Worm (Caenorhabditis elegans) whole organism, L1 larva: ENCODE measurements around the gene C03B1.5.

ENCODE experiments used
- efl-1 ChIP-seq, 4 experiments: fragments of 150-350 bp; optimal IDR thresholded peaks in 3 of 4; peaks in 1 of 4; 1 replicate in 1 of 4; 2 replicates in 3 of 4; lab custom pipeline; 2014; ENCODE audit warnings: missing biosample characterization in 2 of 4, missing genetic modification characterization in 2 of 4, missing genetic modification reagents in 2 of 4
- fkh-10 ChIP-seq: sonication (generic microtip); optimal IDR thresholded peaks from 2 replicates; lab custom pipeline; 2017; ENCODE audit warnings: missing biosample characterization, missing genetic modification reagents, missing genetic modification characterization
- fos-1 ChIP-seq: fragments of 150-350 bp; optimal IDR thresholded peaks from 2 replicates; lab custom pipeline; 2014; ENCODE audit warnings: missing biosample characterization, missing genetic modification characterization
- lin-13 ChIP-seq: fragments of 150-350 bp; optimal IDR thresholded peaks from 2 replicates; lab custom pipeline; 2014; ENCODE audit warnings: missing biosample characterization, missing genetic modification reagents, missing genetic modification characterization
- vab-15 ChIP-seq: sonication (generic microtip); optimal IDR thresholded peaks from 2 replicates; lab custom pipeline; 2017; ENCODE audit warnings: missing genotype, mild to moderate bottlenecking, missing genetic modification characterization, missing compliant biosample characterization

ce11 chrX:6338446-6338845 lies 16.9 kb upstream of the C03B1.5 start:
- no peak for TF ChIP-seq efl-1 (optimal IDR thresholded peaks at IDR 0.05; lab: Kevin White, UChicago)
- TF ChIP-seq efl-1 (GFP tag; optimal IDR thresholded peaks at IDR 0.05 in 1 of 2; lab: Kevin White, UChicago), result peak in 1 of 2 experiments; percentile 38
- TF ChIP-seq fos-1 (tag; lab: Kevin White, UChicago), result no peak
- TF ChIP-seq lin-13 (GFP tag; lab: Kevin White, UChicago), result no peak
- no peak for TF ChIP-seq fkh-10
- no peak for TF ChIP-seq vab-15 (tag; lab: Kevin White, UChicago)
